Worm (Caenorhabditis elegans) whole organism, L1 larva: Measurements from ENCODE around the gene klf-1.

Experiments used
- ceh-8 ChIP-seq: fragments of 200-800 bp; sonication (Bioruptor generic); optimal IDR thresholded peaks from 2 replicates; lab custom pipeline; 2018; ENCODE audit warnings: mild to moderate bottlenecking, missing genetic modification characterization, moderate library complexity, missing compliant biosample characterization
- dsc-1 ChIP-seq: sonication (generic microtip); optimal IDR thresholded peaks from 2 replicates; lab custom pipeline; 2016; ENCODE audit warnings: mild to moderate bottlenecking, missing genetic modification characterization, missing compliant biosample characterization
- lin-15B ChIP-seq: fragments of 150-350 bp; sonication (generic microtip); optimal IDR thresholded peaks from 3 replicates; lab custom pipeline; 2014; ENCODE audit warnings: missing biosample characterization, missing genetic modification characterization
- mdl-1 ChIP-seq, 2 experiments: fragments of 150-350 bp; optimal IDR thresholded peaks; 2 replicates each; lab custom pipeline; 2014 to 2017; ENCODE audit warnings: missing biosample characterization in 2 of 2, missing genetic modification characterization in 2 of 2, inconsistent platforms in 1 of 2

- TF ChIP-seq dsc-1 (tag; lab: Kevin White, UChicago) (no peak), mdl-1 (tag; optimal IDR thresholded peaks at IDR 0.05; lab: Kevin White, UChicago) (no peak), lin-15B (tag; lab: Kevin White, UChicago) (no peak), ceh-8 (GFP tag; lab: Kevin White, UChicago) (no peak)
Observed at ce11 chrIII:2920281-2920680, 45.7 kb downstream of the klf-1 start.
